Worm (Caenorhabditis elegans) whole organism, L2 larva: ENCODE measurements around the gene idpa-2.

Experiments used
- C34F6.9 ChIP-seq: fragments of 150-350 bp; optimal IDR thresholded peaks from 2 replicates; lab custom pipeline; 2014; ENCODE audit warnings: missing biosample characterization, missing genetic modification characterization
- F13H6.1 ChIP-seq: sonication (generic microtip); optimal IDR thresholded peaks from 2 replicates; lab custom pipeline; 2016; ENCODE audit warnings: missing genetic modification characterization, missing compliant biosample characterization
- R02D3.7 ChIP-seq: fragments of 150-350 bp; optimal IDR thresholded peaks from 2 replicates; lab custom pipeline; 2014; ENCODE audit warnings: missing biosample characterization, missing genetic modification characterization
- Y55F3AM.14 ChIP-seq: fragments of 200-800 bp; sonication (Bioruptor generic); optimal IDR thresholded peaks from 2 replicates; lab custom pipeline; 2018; ENCODE audit warnings: mild to moderate bottlenecking, missing genetic modification characterization, missing compliant biosample characterization
- ZK546.5 ChIP-seq: sonication (generic microtip); optimal IDR thresholded peaks from 2 replicates; lab custom pipeline; 2017; ENCODE audit warnings: missing biosample characterization, missing genetic modification characterization
- alr-1 ChIP-seq: fragments of 150-350 bp; optimal IDR thresholded peaks from 2 replicates; lab custom pipeline; 2014; ENCODE audit warnings: missing biosample characterization, missing genetic modification characterization
- aly-2 ChIP-seq: fragments of 150-350 bp; optimal IDR thresholded peaks from 2 replicates; lab custom pipeline; 2014; ENCODE audit warnings: missing biosample characterization, missing genetic modification characterization
- ama-1 ChIP-seq: fragments of 150-350 bp; optimal IDR thresholded peaks from 2 replicates; lab custom pipeline; 2018; ENCODE audit warnings: inconsistent platforms
- blmp-1 ChIP-seq: sonication (generic microtip); optimal IDR thresholded peaks from 2 replicates; lab custom pipeline; 2017; ENCODE audit warnings: missing genetic modification characterization, mild to moderate bottlenecking, missing compliant biosample characterization, antibody characterized with exemption, moderate library complexity; ENCODE audit not compliant: insufficient read depth
- ceh-16 ChIP-seq: fragments of 150-350 bp; optimal IDR thresholded peaks from 2 replicates; lab custom pipeline; 2014; ENCODE audit warnings: missing biosample characterization, missing genetic modification characterization
- ceh-82 ChIP-seq: fragments of 150-350 bp; optimal IDR thresholded peaks from 2 replicates; lab custom pipeline; 2014; ENCODE audit warnings: missing biosample characterization, missing genetic modification characterization
- crh-2 ChIP-seq: sonication (generic microtip); optimal IDR thresholded peaks from 2 replicates; lab custom pipeline; 2017; ENCODE audit warnings: missing biosample characterization, missing genetic modification characterization
- dmd-4 ChIP-seq: sonication (generic microtip); optimal IDR thresholded peaks from 2 replicates; lab custom pipeline; 2017; ENCODE audit warnings: missing biosample characterization, missing genetic modification characterization
- egl-27 ChIP-seq: sonication (generic microtip); optimal IDR thresholded peaks from 3 replicates; lab custom pipeline; 2017; ENCODE audit warnings: missing biosample characterization, missing genetic modification reagents, missing genetic modification characterization
- elt-1 ChIP-seq: fragments of 150-350 bp; optimal IDR thresholded peaks from 2 replicates; lab custom pipeline; 2014; ENCODE audit warnings: missing biosample characterization, missing genetic modification characterization
- elt-3 ChIP-seq: sonication (generic microtip); optimal IDR thresholded peaks from 2 replicates; lab custom pipeline; 2017; ENCODE audit warnings: missing biosample characterization, missing genetic modification characterization
- fos-1 ChIP-seq: fragments of 150-350 bp; optimal IDR thresholded peaks from 2 replicates; lab custom pipeline; 2014; ENCODE audit warnings: missing biosample characterization, missing genetic modification characterization
- gmeb-1 ChIP-seq: fragments of 150-350 bp; optimal IDR thresholded peaks from 2 replicates; lab custom pipeline; 2014; ENCODE audit warnings: missing biosample characterization, missing genetic modification characterization
- lin-11 ChIP-seq: fragments of 150-350 bp; sonication (generic microtip); optimal IDR thresholded peaks from 2 replicates; lab custom pipeline; 2014; ENCODE audit warnings: missing biosample characterization, missing genetic modification characterization, inconsistent platforms, mixed read lengths
- lin-13 ChIP-seq: fragments of 150-350 bp; optimal IDR thresholded peaks from 2 replicates; lab custom pipeline; 2014; ENCODE audit warnings: missing biosample characterization, missing genetic modification reagents, missing genetic modification characterization
- lin-39 ChIP-seq: fragments of 150-350 bp; optimal IDR thresholded peaks from 2 replicates; lab custom pipeline; 2014; ENCODE audit warnings: missing biosample characterization, missing genetic modification reagents, missing genetic modification characterization
- lsy-2 ChIP-seq, 2 experiments: fragments of 150-350 bp in 1 of 2; sonication (generic microtip) in 1 of 2; optimal IDR thresholded peaks; 2 replicates each; lab custom pipeline; 2014 to 2017; ENCODE audit warnings: missing biosample characterization in 2 of 2, missing genetic modification characterization in 2 of 2
- mab-5 ChIP-seq: fragments of 150-350 bp; optimal IDR thresholded peaks from 2 replicates; lab custom pipeline; 2014; ENCODE audit warnings: missing biosample characterization, missing genetic modification characterization
- mbf-1 ChIP-seq: sonication (generic microtip); optimal IDR thresholded peaks from 2 replicates; lab custom pipeline; 2017; ENCODE audit warnings: missing biosample characterization, missing genetic modification characterization
- mdl-1 ChIP-seq, 2 experiments: fragments of 150-350 bp in 1 of 2; sonication (generic microtip) in 1 of 2; optimal IDR thresholded peaks; 2 replicates each; lab custom pipeline; 2017; ENCODE audit warnings: missing biosample characterization in 2 of 2, missing genetic modification characterization in 2 of 2
- nhr-10 ChIP-seq: sonication (generic microtip); optimal IDR thresholded peaks from 2 replicates; lab custom pipeline; 2017; ENCODE audit warnings: missing biosample characterization, missing genetic modification characterization
- nhr-11 ChIP-seq: fragments of 150-350 bp; optimal IDR thresholded peaks from 2 replicates; lab custom pipeline; 2014; ENCODE audit warnings: missing biosample characterization, missing genetic modification characterization
- nhr-12 ChIP-seq: fragments of 150-350 bp; optimal IDR thresholded peaks from 2 replicates; lab custom pipeline; 2014; ENCODE audit warnings: missing biosample characterization, missing genetic modification characterization
- nhr-129 ChIP-seq: fragments of 150-350 bp; optimal IDR thresholded peaks from 2 replicates; lab custom pipeline; 2014; ENCODE audit warnings: missing biosample characterization, missing genetic modification characterization
- nhr-21 ChIP-seq: fragments of 150-350 bp; optimal IDR thresholded peaks from 2 replicates; lab custom pipeline; 2014; ENCODE audit warnings: missing biosample characterization, missing genetic modification characterization
- nhr-23 ChIP-seq: fragments of 150-350 bp; optimal IDR thresholded peaks from 2 replicates; lab custom pipeline; 2014; ENCODE audit warnings: missing biosample characterization, missing genetic modification reagents, missing genetic modification characterization
- nhr-237 ChIP-seq: fragments of 150-350 bp; optimal IDR thresholded peaks from 2 replicates; lab custom pipeline; 2014; ENCODE audit warnings: missing biosample characterization, missing genetic modification characterization
- nhr-25 ChIP-seq: fragments of 150-350 bp; sonication (generic microtip); optimal IDR thresholded peaks from 3 replicates; lab custom pipeline; 2014; ENCODE audit warnings: missing biosample characterization, missing genetic modification characterization
- nhr-6 ChIP-seq: fragments of 150-350 bp; optimal IDR thresholded peaks from 2 replicates; lab custom pipeline; 2014; ENCODE audit warnings: missing biosample characterization, missing genetic modification characterization
- nhr-77 ChIP-seq: fragments of 150-350 bp; optimal IDR thresholded peaks from 2 replicates; lab custom pipeline; 2014; ENCODE audit warnings: missing biosample characterization, missing genetic modification characterization
- peb-1 ChIP-seq: fragments of 150-350 bp; optimal IDR thresholded peaks from 2 replicates; lab custom pipeline; 2014; ENCODE audit warnings: missing biosample characterization, missing genetic modification characterization
- sem-4 ChIP-seq: fragments of 150-350 bp; optimal IDR thresholded peaks from 2 replicates; lab custom pipeline; 2014; ENCODE audit warnings: missing biosample characterization, missing genetic modification reagents, missing genetic modification characterization
- skn-1 ChIP-seq: sonication (generic microtip); optimal IDR thresholded peaks from 2 replicates; lab custom pipeline; 2017; ENCODE audit warnings: missing biosample characterization, missing genetic modification characterization
- sma-3 ChIP-seq: sonication (generic microtip); optimal IDR thresholded peaks from 2 replicates; lab custom pipeline; 2016; ENCODE audit warnings: missing genetic modification reagents, missing genetic modification characterization, missing compliant biosample characterization
- sma-9 ChIP-seq, 2 experiments: fragments of 150-350 bp in 1 of 2; sonication (generic microtip) in 1 of 2; optimal IDR thresholded peaks; 2 replicates each; lab custom pipeline; 2014 to 2016; ENCODE audit warnings: missing genetic modification characterization in 2 of 2, mild to moderate bottlenecking in 1 of 2, missing biosample characterization in 1 of 2, missing compliant biosample characterization in 1 of 2, missing genetic modification reagents in 1 of 2, moderate library complexity in 1 of 2
- snpc-4 ChIP-seq: fragments of 150-350 bp; optimal IDR thresholded peaks from 2 replicates; lab custom pipeline; 2014; ENCODE audit warnings: missing biosample characterization, missing genetic modification characterization
- unc-39 ChIP-seq: fragments of 150-350 bp; optimal IDR thresholded peaks from 2 replicates; lab custom pipeline; 2014; ENCODE audit warnings: missing biosample characterization, missing genetic modification characterization
- unc-55 ChIP-seq: fragments of 150-350 bp; sonication (generic microtip); optimal IDR thresholded peaks from 3 replicates; lab custom pipeline; 2014; ENCODE audit warnings: missing biosample characterization, missing genetic modification reagents, missing genetic modification characterization
- unc-62 ChIP-seq: fragments of 150-350 bp; optimal IDR thresholded peaks from 2 replicates; lab custom pipeline; 2014; ENCODE audit warnings: missing biosample characterization, missing genetic modification reagents, missing genetic modification characterization
- zag-1 ChIP-seq: fragments of 150-350 bp; optimal IDR thresholded peaks from 2 replicates; lab custom pipeline; 2014; ENCODE audit warnings: missing biosample characterization, missing genetic modification characterization
- ztf-1 ChIP-seq: fragments of 200-800 bp; sonication (Bioruptor generic); conservative IDR thresholded peaks from 2 replicates; pipeline ENCODE4 v1.3.6; 2022; ENCODE audit warnings: missing genetic modification characterization, missing compliant biosample characterization
- ztf-11 ChIP-seq: sonication (generic microtip); optimal IDR thresholded peaks from 2 replicates; lab custom pipeline; 2017; ENCODE audit warnings: missing biosample characterization, missing genetic modification characterization
- ztf-4 ChIP-seq: fragments of 150-350 bp; optimal IDR thresholded peaks from 2 replicates; lab custom pipeline; 2014; ENCODE audit warnings: missing biosample characterization, missing genetic modification characterization

Gene idpa-2

ce11 chrII:8788752-8789151 lies 3.8 kb downstream of the idpa-2 start:
- TF ChIP-seq ZK546.5 (tag; lab: Kevin White, UChicago), result no peak
- TF ChIP-seq mbf-1 (tag; lab: Kevin White, UChicago), result no peak
- no peak for TF ChIP-seq gmeb-1
- no peak for TF ChIP-seq mab-5 (tag; lab: Kevin White, UChicago)
- no peak for TF ChIP-seq blmp-1
- no peak for TF ChIP-seq egl-27
- TF ChIP-seq snpc-4, result no peak
- TF ChIP-seq zag-1 (tag; lab: Kevin White, UChicago), result no peak
- TF ChIP-seq nhr-21 (tag; lab: Kevin White, UChicago), result no peak
- TF ChIP-seq C34F6.9 (tag; lab: Kevin White, UChicago), result no peak
- no peak for TF ChIP-seq sma-9 (GFP tag; optimal IDR thresholded peaks at IDR 0.05; lab: Kevin White, UChicago)
- TF ChIP-seq sma-9 (tag; optimal IDR thresholded peaks at IDR 0.05; lab: Kevin White, UChicago), result no peak

- peak; percentile 69 for TF ChIP-seq unc-62 (GFP tag; lab: Kevin White, UChicago)
- peak; percentile 80 for TF ChIP-seq Y55F3AM.14 (GFP tag; lab: Kevin White, UChicago)
- peak; percentile 97 for TF ChIP-seq nhr-25 (tag; lab: Kevin White, UChicago)
- TF ChIP-seq ZK546.5 (tag; lab: Kevin White, UChicago), result peak; percentile 28
- TF ChIP-seq sma-9 (GFP tag; optimal IDR thresholded peaks at IDR 0.05; lab: Kevin White, UChicago), result peak; percentile 95
- no peak for TF ChIP-seq sma-9 (tag; optimal IDR thresholded peaks at IDR 0.05; lab: Kevin White, UChicago)
- peak; percentile 93 for TF ChIP-seq unc-55 (GFP tag; lab: Kevin White, UChicago)
- TF ChIP-seq ztf-11 (tag; lab: Kevin White, UChicago), result no peak
- TF ChIP-seq nhr-10 (tag; lab: Kevin White, UChicago), result peak; percentile 72
- peak; percentile 93 for TF ChIP-seq ama-1
- no peak for TF ChIP-seq elt-1 (tag; lab: Kevin White, UChicago)
- TF ChIP-seq sem-4, result peak; percentile 96
- no peak for TF ChIP-seq lin-39 (tag; lab: Kevin White, UChicago)
- no peak for TF ChIP-seq nhr-23
- no peak for TF ChIP-seq nhr-237 (tag; lab: Kevin White, UChicago)
- TF ChIP-seq fos-1 (tag; lab: Kevin White, UChicago), result peak; percentile 96
- 0 out of 2 replicates have a peak, but pooled peaks have one; percentile 46 for TF ChIP-seq ztf-1 (GFP tag; lab: Robert Waterston, UW)
- TF ChIP-seq skn-1, result peak; percentile 90
- peak; percentile 92 for TF ChIP-seq gmeb-1
- TF ChIP-seq R02D3.7, result no peak
- TF ChIP-seq snpc-4, result peak; percentile 69
- TF ChIP-seq mdl-1 (tag; optimal IDR thresholded peaks at IDR 0.05; lab: Kevin White, UChicago), result peak; percentile 32 to 75
- peak; percentile 76 for TF ChIP-seq zag-1 (tag; lab: Kevin White, UChicago)
- TF ChIP-seq mab-5 (tag; lab: Kevin White, UChicago), result peak; percentile 92
- TF ChIP-seq crh-2 (tag; lab: Kevin White, UChicago), result peak; percentile 98
- TF ChIP-seq lin-11, result peak; percentile 97
- peak; percentile 66 for TF ChIP-seq ceh-82 (tag; lab: Kevin White, UChicago)
- peak; percentile 100 for TF ChIP-seq C34F6.9 (tag; lab: Kevin White, UChicago)
- TF ChIP-seq unc-39 (tag; lab: Kevin White, UChicago), result no peak
- no peak for TF ChIP-seq peb-1 (tag; lab: Kevin White, UChicago)
- peak; percentile 93 for TF ChIP-seq F13H6.1 (tag; lab: Kevin White, UChicago)
- no peak for TF ChIP-seq dmd-4 (tag; lab: Kevin White, UChicago)
- peak; percentile 89 for TF ChIP-seq lin-13 (GFP tag; lab: Kevin White, UChicago)
- TF ChIP-seq nhr-11 (tag; lab: Kevin White, UChicago), result no peak
- peak; percentile 82 for TF ChIP-seq egl-27
- TF ChIP-seq nhr-21 (tag; lab: Kevin White, UChicago), result peak; percentile 97
- TF ChIP-seq ceh-16 (tag; lab: Kevin White, UChicago), result peak; percentile 47
- TF ChIP-seq aly-2 (tag; lab: Kevin White, UChicago), result no peak
- peak; percentile 95 for TF ChIP-seq ztf-4 (tag; lab: Kevin White, UChicago)
- no peak for TF ChIP-seq mbf-1 (tag; lab: Kevin White, UChicago)
- peak; percentile 97 for TF ChIP-seq sma-3 (GFP tag; lab: Kevin White, UChicago)
- TF ChIP-seq alr-1 (tag; lab: Kevin White, UChicago), result no peak
- TF ChIP-seq nhr-12, result no peak
- TF ChIP-seq nhr-6 (tag; lab: Kevin White, UChicago), result peak; percentile 90
- peak; percentile 72 for TF ChIP-seq nhr-77 (tag; lab: Kevin White, UChicago)
- peak; percentile 60 for TF ChIP-seq blmp-1
- TF ChIP-seq nhr-129 (tag; lab: Kevin White, UChicago), result peak; percentile 99
- peak; percentile 75 to 96 for TF ChIP-seq lsy-2 (tag; optimal IDR thresholded peaks at IDR 0.05; lab: Kevin White, UChicago)
- TF ChIP-seq elt-3 (tag; lab: Kevin White, UChicago), result no peak
Observed at ce11 chrII:8787376-8787775, 5.2 kb downstream of the idpa-2 start.
